Fruit fly (Drosophila melanogaster) whole organism, embryonic: ENCODE results near the gene CG17124.
A peak's percentile ranks its signal among the peaks of the same experiment; 100 is the strongest.

Source experiments
- Bdp1 ChIP-seq: fragments of 200-800 bp; sonication (Bioruptor generic); optimal IDR thresholded peaks from 3 replicates; lab custom pipeline; 2016; ENCODE audit warnings: missing biosample characterization, missing genetic modification characterization
- C15 ChIP-seq: fragments of 200-800 bp; sonication (Bioruptor generic); IDR thresholded peaks from 3 replicates; pipeline ENCODE4 v1.3.6; 2022; ENCODE audit warnings: missing biosample characterization, missing genetic modification characterization
- CG10267 ChIP-seq: fragments of 200-800 bp; sonication (Bioruptor generic); optimal IDR thresholded peaks from 2 replicates; lab custom pipeline; 2018; ENCODE audit warnings: missing biosample characterization, mild to moderate bottlenecking, missing genetic modification characterization, moderate library complexity
- CG10462 ChIP-seq: fragments of 200-800 bp; sonication (Bioruptor generic); optimal IDR thresholded peaks from 2 replicates; lab custom pipeline; 2016; ENCODE audit warnings: missing biosample characterization, missing genetic modification characterization
- CG11247 ChIP-seq: fragments of 200-800 bp; sonication (Bioruptor generic); IDR thresholded peaks from 2 replicates; pipeline ENCODE4 v1.3.6; 2022; ENCODE audit warnings: missing biosample characterization, missing genetic modification characterization
- CG12659 ChIP-seq: fragments of 200-800 bp; sonication (Bioruptor generic); optimal IDR thresholded peaks from 3 replicates; lab custom pipeline; 2017; ENCODE audit warnings: mild to moderate bottlenecking, missing biosample characterization, missing genetic modification reagents, missing genetic modification characterization
- CG13775 ChIP-seq: fragments of 200-800 bp; sonication (Bioruptor generic); optimal IDR thresholded peaks from 3 replicates; lab custom pipeline; 2017; ENCODE audit warnings: missing biosample characterization, mild to moderate bottlenecking, missing genetic modification characterization
- CG16813 ChIP-seq: fragments of 200-800 bp; sonication (Bioruptor generic); IDR thresholded peaks from 3 replicates; pipeline ENCODE4 v1.3.6; 2022; ENCODE audit warnings: missing biosample characterization, missing genetic modification characterization; ENCODE audit not compliant: partially characterized antibody
- CG16863 ChIP-seq: fragments of 200-800 bp; sonication (Bioruptor generic); optimal IDR thresholded peaks from 3 replicates; lab custom pipeline; 2016; ENCODE audit warnings: missing biosample characterization, missing genetic modification characterization
- CG17328 ChIP-seq: fragments of 200-800 bp; sonication (Bioruptor generic); IDR thresholded peaks from 2 replicates; pipeline ENCODE4 v1.3.6; 2022; ENCODE audit warnings: missing biosample characterization, missing genetic modification characterization
- CG17385 ChIP-seq: fragments of 200-800 bp; sonication (Bioruptor generic); optimal IDR thresholded peaks from 3 replicates; lab custom pipeline; 2018; ENCODE audit warnings: missing biosample characterization, mild to moderate bottlenecking, missing genetic modification characterization
- CG17568 ChIP-seq: fragments of 200-800 bp; sonication (Bioruptor generic); optimal IDR thresholded peaks from 2 replicates; lab custom pipeline; 2018; ENCODE audit warnings: missing biosample characterization, mild to moderate bottlenecking, missing genetic modification characterization, moderate library complexity
- CG2116 ChIP-seq: fragments of 200-800 bp; sonication (Bioruptor generic); optimal IDR thresholded peaks from 3 replicates; lab custom pipeline; 2018; ENCODE audit warnings: missing biosample characterization, mild to moderate bottlenecking, missing genetic modification characterization
- CG2875 ChIP-seq: fragments of 200-800 bp; sonication (Bioruptor generic); optimal IDR thresholded peaks from 2 replicates; lab custom pipeline; 2017; ENCODE audit warnings: missing biosample characterization, mild to moderate bottlenecking, missing genetic modification characterization, missing genetic modification reagents
- CG3281 ChIP-seq: fragments of 200-800 bp; sonication (Bioruptor generic); optimal IDR thresholded peaks from 3 replicates; lab custom pipeline; 2017; ENCODE audit warnings: missing biosample characterization, mild to moderate bottlenecking, missing genetic modification characterization
- CG34376 ChIP-seq: fragments of 200-800 bp; sonication (Bioruptor generic); optimal IDR thresholded peaks from 2 replicates; lab custom pipeline; 2018; ENCODE audit warnings: missing biosample characterization, mild to moderate bottlenecking, missing genetic modification characterization
- CG4707 ChIP-seq: fragments of 200-800 bp; sonication (Bioruptor generic); optimal IDR thresholded peaks from 2 replicates; lab custom pipeline; 2018; ENCODE audit warnings: missing biosample characterization, mild to moderate bottlenecking, missing genetic modification characterization, moderate library complexity
- CG4730 ChIP-seq: fragments of 200-800 bp; sonication (Bioruptor generic); IDR thresholded peaks from 2 replicates; pipeline ENCODE4 v1.3.6; 2022; ENCODE audit warnings: missing biosample characterization, missing genetic modification characterization
- CG7556 ChIP-seq: fragments of 200-800 bp; sonication (Bioruptor generic); optimal IDR thresholded peaks from 2 replicates; lab custom pipeline; 2017; ENCODE audit warnings: missing biosample characterization, mild to moderate bottlenecking, missing genetic modification characterization
- CG8388 ChIP-seq: fragments of 200-800 bp; sonication (Bioruptor generic); optimal IDR thresholded peaks from 2 replicates; lab custom pipeline; 2019; ENCODE audit warnings: missing biosample characterization, mild to moderate bottlenecking, missing genetic modification characterization, moderate library complexity
- CG8765 ChIP-seq: fragments of 200-800 bp; sonication (Bioruptor generic); IDR thresholded peaks from 2 replicates; pipeline ENCODE4 v1.3.6; 2022; ENCODE audit warnings: missing biosample characterization, missing genetic modification characterization
- CG9797 ChIP-seq: fragments of 200-800 bp; sonication (Bioruptor generic); optimal IDR thresholded peaks from 3 replicates; lab custom pipeline; 2018; ENCODE audit warnings: missing biosample characterization, mild to moderate bottlenecking, missing genetic modification characterization
- Camta ChIP-seq: fragments of 200-800 bp; sonication (Bioruptor generic); optimal IDR thresholded peaks from 2 replicates; lab custom pipeline; 2016; ENCODE audit warnings: missing biosample characterization, missing genetic modification characterization
- CrebB ChIP-seq: fragments of 200-800 bp; sonication (Bioruptor generic); optimal IDR thresholded peaks from 3 replicates; lab custom pipeline; 2018; ENCODE audit warnings: missing biosample characterization, mild to moderate bottlenecking, missing genetic modification characterization
- HLHmδ ChIP-seq: fragments of 200-800 bp; sonication (Bioruptor generic); optimal IDR thresholded peaks from 2 replicates; lab custom pipeline; 2018; ENCODE audit warnings: missing biosample characterization, mild to moderate bottlenecking, missing genetic modification characterization, moderate library complexity
- Hr78 ChIP-seq, 2 experiments: fragments of 200-800 bp in 1 of 2; fragments of >200 bp in 1 of 2; sonication (Bioruptor generic) in 1 of 2; optimal IDR thresholded peaks; 2 replicates each; lab custom pipeline; 2017 to 2019; ENCODE audit warnings: missing biosample characterization in 2 of 2, missing genetic modification characterization in 2 of 2, mild to moderate bottlenecking in 1 of 2, moderate library complexity in 1 of 2
- Max ChIP-seq: fragments of 200-800 bp; sonication (Bioruptor generic); optimal IDR thresholded peaks from 2 replicates; lab custom pipeline; 2016; ENCODE audit warnings: missing biosample characterization, mild to moderate bottlenecking, missing genetic modification characterization
- Ssrp ChIP-seq: fragments of 200-800 bp; sonication (Bioruptor generic); optimal IDR thresholded peaks from 2 replicates; lab custom pipeline; 2018; ENCODE audit warnings: missing biosample characterization, mild to moderate bottlenecking, missing genetic modification characterization, moderate library complexity
- Taf1 ChIP-seq: fragments of 200-800 bp; sonication (Bioruptor generic); IDR thresholded peaks from 2 replicates; pipeline ENCODE4 v1.3.6; 2022; ENCODE audit warnings: missing biosample characterization, missing genetic modification characterization
- Vsx1 ChIP-seq: fragments of 200-800 bp; sonication (Bioruptor generic); optimal IDR thresholded peaks from 2 replicates; lab custom pipeline; 2017; ENCODE audit warnings: missing biosample characterization, mild to moderate bottlenecking, missing genetic modification characterization, missing genetic modification reagents
- Xrp1 ChIP-seq: fragments of 200-800 bp; sonication (Bioruptor generic); IDR thresholded peaks from 2 replicates; pipeline ENCODE4 v1.3.6; 2022; ENCODE audit warnings: missing biosample characterization, missing genetic modification characterization
- ash1 ChIP-seq: fragments of 200-800 bp; sonication (Bioruptor generic); optimal IDR thresholded peaks from 2 replicates; lab custom pipeline; 2018; ENCODE audit warnings: missing biosample characterization, mild to moderate bottlenecking, missing genetic modification characterization
- cas ChIP-seq: fragments of 200-800 bp; sonication (Bioruptor generic); IDR thresholded peaks from 2 replicates; pipeline ENCODE4 v1.3.6; 2022; ENCODE audit warnings: missing biosample characterization, missing genetic modification characterization
- chif ChIP-seq, 2 experiments: fragments of 200-800 bp; sonication (Bioruptor generic); optimal IDR thresholded peaks; 3 replicates each; lab custom pipeline; 2016; ENCODE audit warnings: missing biosample characterization in 2 of 2, missing genetic modification characterization in 2 of 2
- ci ChIP-seq: fragments of 200-800 bp; sonication (Bioruptor generic); IDR thresholded peaks from 3 replicates; pipeline ENCODE4 v1.3.6; 2022; ENCODE audit warnings: missing biosample characterization, missing genetic modification characterization
- ham ChIP-seq: fragments of 200-800 bp; sonication (Bioruptor generic); IDR thresholded peaks from 2 replicates; pipeline ENCODE4 v1.3.6; 2022; ENCODE audit warnings: missing biosample characterization, missing genetic modification characterization
- jigr1 ChIP-seq: fragments of 200-800 bp; sonication (Bioruptor generic); IDR thresholded peaks from 3 replicates; pipeline ENCODE4 v1.3.6; 2022; ENCODE audit warnings: missing biosample characterization, missing genetic modification characterization
- kah ChIP-seq: fragments of 200-800 bp; sonication (Bioruptor generic); optimal IDR thresholded peaks from 2 replicates; lab custom pipeline; 2018; ENCODE audit warnings: missing biosample characterization, mild to moderate bottlenecking, missing genetic modification characterization
- lov ChIP-seq, 2 experiments: fragments of 200-800 bp in 1 of 2; fragments of >200 bp in 1 of 2; sonication (Bioruptor generic) in 1 of 2; IDR thresholded peaks in 1 of 2; optimal IDR thresholded peaks in 1 of 2; 2 replicates in 1 of 2; 3 replicates in 1 of 2; pipeline versions ENCODE4 v1.3.6 to Lab custom; 2017 to 2022; ENCODE audit warnings: missing biosample characterization in 1 of 2, missing genetic modification characterization in 1 of 2
- mld ChIP-seq: fragments of 200-800 bp; sonication (Bioruptor generic); IDR thresholded peaks from 3 replicates; pipeline ENCODE4 v1.3.6; 2022; ENCODE audit warnings: missing biosample characterization, missing genetic modification characterization; ENCODE audit not compliant: partially characterized antibody
- oc ChIP-seq: fragments of 200-800 bp; sonication (Bioruptor generic); optimal IDR thresholded peaks from 2 replicates; lab custom pipeline; 2018; ENCODE audit warnings: missing biosample characterization, mild to moderate bottlenecking, missing genetic modification characterization, moderate library complexity
- org-1 ChIP-seq: fragments of 200-800 bp; sonication (Bioruptor generic); optimal IDR thresholded peaks from 2 replicates; lab custom pipeline; 2017; ENCODE audit warnings: missing biosample characterization, missing genetic modification characterization
- otp ChIP-seq: fragments of 200-800 bp; sonication (Bioruptor generic); IDR thresholded peaks from 3 replicates; pipeline ENCODE4, ENCODE4 v1.3.6; 2022; ENCODE audit warnings: missing biosample characterization, missing genetic modification characterization
- p53 ChIP-seq: fragments of 200-800 bp; sonication (Bioruptor generic); optimal IDR thresholded peaks from 2 replicates; lab custom pipeline; 2016; ENCODE audit warnings: missing biosample characterization, missing genetic modification characterization
- pb ChIP-seq: fragments of 200-800 bp; sonication (Bioruptor generic); optimal IDR thresholded peaks from 3 replicates; lab custom pipeline; 2016; ENCODE audit warnings: missing biosample characterization, missing genetic modification characterization
- phol ChIP-seq: fragments of 200-800 bp; sonication (Bioruptor generic); optimal IDR thresholded peaks from 3 replicates; lab custom pipeline; 2018; ENCODE audit warnings: missing biosample characterization, mild to moderate bottlenecking, missing genetic modification characterization, moderate library complexity
- shn ChIP-seq: fragments of 200-800 bp; sonication (Bioruptor generic); optimal IDR thresholded peaks from 3 replicates; lab custom pipeline; 2016; ENCODE audit warnings: missing biosample characterization, missing genetic modification characterization
- slbo ChIP-seq: fragments of 200-800 bp; sonication (Bioruptor generic); IDR thresholded peaks from 2 replicates; pipeline ENCODE4 v1.3.6; 2022; ENCODE audit warnings: missing biosample characterization, missing genetic modification characterization
- sr ChIP-seq: fragments of 200-800 bp; sonication (Bioruptor generic); IDR thresholded peaks from 3 replicates; pipeline ENCODE4 v1.3.6; 2022; ENCODE audit warnings: missing biosample characterization, missing genetic modification characterization
- unc-4 ChIP-seq: fragments of 200-800 bp; sonication (Bioruptor generic); IDR thresholded peaks from 2 replicates; pipeline ENCODE4 v1.3.6; 2022; ENCODE audit warnings: missing biosample characterization, missing genetic modification characterization; ENCODE audit not compliant: partially characterized antibody

CG17124 gene

DNA sequence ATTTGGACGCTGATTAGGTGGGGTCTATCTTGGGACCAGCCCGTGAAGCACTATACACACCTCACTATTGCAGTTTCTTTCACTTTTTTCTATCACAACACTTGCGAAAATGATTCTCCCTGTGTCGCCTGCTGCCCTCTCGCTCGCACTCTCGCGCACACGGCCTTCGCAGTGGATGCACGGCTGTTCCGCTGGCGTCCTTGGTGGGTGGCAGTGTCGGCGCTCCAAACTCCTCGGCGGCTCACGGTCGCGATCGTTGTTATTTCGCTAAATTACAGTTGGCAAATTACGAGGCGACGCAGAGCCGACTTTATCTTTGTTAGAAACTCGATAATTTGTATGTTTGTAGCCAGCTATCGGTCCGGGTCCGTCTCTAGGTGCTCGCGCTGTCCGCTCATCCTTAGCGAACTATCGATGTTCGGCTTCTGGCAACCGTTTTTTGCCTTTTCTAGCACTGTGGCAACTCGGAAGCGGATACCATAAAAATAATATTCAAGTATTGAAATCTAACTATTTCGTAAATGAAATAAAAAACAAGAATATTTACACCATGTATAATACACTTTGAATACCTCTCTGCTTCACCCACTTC is 11.6 kb upstream of the CG17124 start, which contains the start of gene Ubc2 (continued):
- no peak for TF ChIP-seq Taf1 (GFP tag; lab: Robert Waterston, UW)
- peak; percentile 4 for TF ChIP-seq Max (GFP tag; lab: Kevin White, UChicago)
- TF ChIP-seq CG4730 = no peak
- TF ChIP-seq oc (tag; lab: Kevin White, UChicago) = no peak
- TF ChIP-seq Xrp1 (GFP tag; lab: Robert Waterston, UW) = no peak
- peak; percentile 90 for TF ChIP-seq CG2116 (GFP tag; lab: Kevin White, UChicago)
- TF ChIP-seq phol (tag; lab: Kevin White, UChicago) = peak; percentile 34
- TF ChIP-seq cas (GFP tag; lab: Robert Waterston, UW) = no peak
- TF ChIP-seq CG8765 = no peak
- no peak for TF ChIP-seq sr
- TF ChIP-seq Ssrp = no peak
- no peak for TF ChIP-seq CG17385
- TF ChIP-seq CG7556 (GFP tag; lab: Kevin White, UChicago) = no peak
- TF ChIP-seq C15 (GFP tag; lab: Robert Waterston, UW) = no peak
- no peak for TF ChIP-seq otp (GFP tag; lab: Robert Waterston, UW)
- TF ChIP-seq Vsx1 (GFP tag; lab: Kevin White, UChicago) = no peak
- peak; percentile 81 for TF ChIP-seq CG12659 (GFP tag; lab: Kevin White, UChicago)
- TF ChIP-seq unc-4 (GFP tag; lab: Robert Waterston, UW) = peak; percentile 82
- no peak for TF ChIP-seq CG4707
- peak; percentile 55 for TF ChIP-seq CG10267 (tag; lab: Kevin White, UChicago)
- peak; percentile 6 for TF ChIP-seq CG13775
- TF ChIP-seq pb (GFP tag; lab: Kevin White, UChicago) = no peak
- TF ChIP-seq CG8388 (GFP tag; lab: Kevin White, UChicago) = no peak
- peak; percentile 50 for TF ChIP-seq slbo (GFP tag; lab: Robert Waterston, UW)
- no peak for TF ChIP-seq lov (optimal IDR thresholded peaks at IDR 0.05; lab: Kevin White, UChicago)
- no peak for TF ChIP-seq lov (GFP tag; IDR thresholded peaks at IDR 0.05; lab: Robert Waterston, UW)
- TF ChIP-seq ci = 0 out of 3 replicates have a peak, but pooled peaks have one; percentile 31
- no peak for TF ChIP-seq CG3281
- no peak for TF ChIP-seq ash1 (GFP tag; lab: Kevin White, UChicago)
- peak; percentile 40 for TF ChIP-seq CG9797 (GFP tag; lab: Kevin White, UChicago)
- no peak for TF ChIP-seq CG34376 (GFP tag; lab: Kevin White, UChicago)
- no peak for TF ChIP-seq p53 (GFP tag; lab: Kevin White, UChicago)
- TF ChIP-seq CrebB (tag; lab: Kevin White, UChicago) = no peak
- no peak for TF ChIP-seq CG16863 (GFP tag; lab: Kevin White, UChicago)
- no peak for TF ChIP-seq CG11247 (GFP tag; lab: Robert Waterston, UW)
- peak; percentile 83 for TF ChIP-seq CG16813 (GFP tag; lab: Robert Waterston, UW)
- TF ChIP-seq shn (GFP tag; lab: Kevin White, UChicago) = no peak
- TF ChIP-seq HLHmδ = no peak
- TF ChIP-seq chif (GFP tag; optimal IDR thresholded peaks at IDR 0.05; lab: Kevin White, UChicago) = no peak
- TF ChIP-seq jigr1 (GFP tag; lab: Robert Waterston, UW) = no peak
- TF ChIP-seq Bdp1 = no peak
- peak; percentile 67; the same call in 2 of the 3 replicates for TF ChIP-seq mld
- TF ChIP-seq org-1 = no peak
- no peak for TF ChIP-seq Hr78 (GFP tag; optimal IDR thresholded peaks at IDR 0.05; lab: Kevin White, UChicago)
- no peak for TF ChIP-seq CG10462 (GFP tag; lab: Kevin White, UChicago)
- no peak for TF ChIP-seq kah (GFP tag; lab: Kevin White, UChicago)
- TF ChIP-seq CG17328 (GFP tag; lab: Robert Waterston, UW) = no peak
- no peak for TF ChIP-seq CG2875
- TF ChIP-seq CG17568 = no peak
- peak; percentile 12 for TF ChIP-seq Camta (GFP tag; lab: Kevin White, UChicago)
- no peak for TF ChIP-seq ham (GFP tag; lab: Robert Waterston, UW)
